Worm (Caenorhabditis elegans) whole organism, L3 larva: ENCODE measurements around the gene chpf-2.

Experiments
- R02D3.7 ChIP-seq: fragments of 150-350 bp; optimal IDR thresholded peaks from 2 replicates; lab custom pipeline; 2014; ENCODE audit warnings: missing biosample characterization, missing genetic modification characterization
- ZK546.5 ChIP-seq: sonication (generic microtip); optimal IDR thresholded peaks from 2 replicates; lab custom pipeline; 2017; ENCODE audit warnings: missing biosample characterization, missing genetic modification characterization
- ama-1 ChIP-seq: fragments of 150-350 bp; optimal IDR thresholded peaks from 2 replicates; lab custom pipeline; 2018
- ceh-16 ChIP-seq: sonication (generic microtip); optimal IDR thresholded peaks from 2 replicates; lab custom pipeline; 2017; ENCODE audit warnings: missing biosample characterization, missing genetic modification characterization
- ceh-28 ChIP-seq: fragments of 150-350 bp; optimal IDR thresholded peaks from 2 replicates; lab custom pipeline; 2014; ENCODE audit warnings: missing biosample characterization, missing genetic modification reagents, missing genetic modification characterization
- ceh-82 ChIP-seq: fragments of 150-350 bp; optimal IDR thresholded peaks from 2 replicates; lab custom pipeline; 2014; ENCODE audit warnings: missing biosample characterization, missing genetic modification characterization
- ceh-9 ChIP-seq: sonication (generic microtip); optimal IDR thresholded peaks from 2 replicates; lab custom pipeline; 2018; ENCODE audit warnings: missing biosample characterization, missing genetic modification characterization
- daf-12 ChIP-seq: fragments of 150-350 bp; optimal IDR thresholded peaks from 2 replicates; lab custom pipeline; 2014; ENCODE audit warnings: missing biosample characterization, missing genetic modification reagents, missing genetic modification characterization
- egl-27 ChIP-seq: sonication (generic microtip); optimal IDR thresholded peaks from 4 replicates; lab custom pipeline; 2017; ENCODE audit warnings: missing biosample characterization, missing genetic modification reagents, missing genetic modification characterization
- egl-5 ChIP-seq: fragments of 150-350 bp; optimal IDR thresholded peaks from 2 replicates; lab custom pipeline; 2017; ENCODE audit warnings: missing biosample characterization, missing genetic modification reagents, missing genetic modification characterization, inconsistent platforms
- elt-1 ChIP-seq: fragments of 150-350 bp; optimal IDR thresholded peaks from 2 replicates; lab custom pipeline; 2014; ENCODE audit warnings: missing biosample characterization, missing genetic modification characterization
- elt-2 ChIP-seq: sonication (generic microtip); optimal IDR thresholded peaks from 2 replicates; lab custom pipeline; 2016; ENCODE audit warnings: missing genetic modification reagents, mild to moderate bottlenecking, missing genetic modification characterization, missing compliant biosample characterization
- elt-3 ChIP-seq, 3 experiments: fragments of 150-350 bp in 1 of 3; sonication (generic microtip) in 2 of 3; optimal IDR thresholded peaks; 2 replicates in 2 of 3; 4 replicates in 1 of 3; lab custom pipeline; 2014 to 2017; ENCODE audit warnings: missing biosample characterization in 3 of 3, missing genetic modification characterization in 3 of 3
- eor-1 ChIP-seq, 2 experiments: fragments of 150-350 bp; optimal IDR thresholded peaks; 2 replicates each; lab custom pipeline; 2014 to 2018; ENCODE audit warnings: missing biosample characterization in 2 of 2, missing genetic modification characterization in 2 of 2
- fkh-2 ChIP-seq: fragments of 150-350 bp; optimal IDR thresholded peaks from 2 replicates; lab custom pipeline; 2014; ENCODE audit warnings: missing biosample characterization, missing genetic modification reagents, missing genetic modification characterization
- fos-1 ChIP-seq: fragments of 150-350 bp; optimal IDR thresholded peaks from 2 replicates; lab custom pipeline; 2014; ENCODE audit warnings: missing biosample characterization, missing genetic modification characterization
- hmg-11 ChIP-seq: sonication (generic microtip); optimal IDR thresholded peaks from 2 replicates; lab custom pipeline; 2016; ENCODE audit warnings: missing genetic modification characterization, missing compliant biosample characterization
- jun-1 ChIP-seq: fragments of 150-350 bp; optimal IDR thresholded peaks from 2 replicates; lab custom pipeline; 2014; ENCODE audit warnings: missing biosample characterization, missing genetic modification reagents, missing genetic modification characterization
- lin-39 ChIP-seq: fragments of 150-350 bp; optimal IDR thresholded peaks from 2 replicates; lab custom pipeline; 2018; ENCODE audit warnings: missing biosample characterization, missing genetic modification reagents, missing genetic modification characterization
- lsy-12 ChIP-seq: sonication (generic microtip); optimal IDR thresholded peaks from 2 replicates; lab custom pipeline; 2016; ENCODE audit warnings: mild to moderate bottlenecking, missing genetic modification characterization, missing compliant biosample characterization
- mdl-1 ChIP-seq: fragments of 150-350 bp; optimal IDR thresholded peaks from 2 replicates; lab custom pipeline; 2014; ENCODE audit warnings: missing biosample characterization, missing genetic modification characterization
- mml-1 ChIP-seq: fragments of 150-350 bp; sonication (generic microtip); optimal IDR thresholded peaks from 3 replicates; lab custom pipeline; 2014; ENCODE audit warnings: missing biosample characterization, missing genetic modification characterization
- nhr-11 ChIP-seq: fragments of 150-350 bp; optimal IDR thresholded peaks from 2 replicates; lab custom pipeline; 2014; ENCODE audit warnings: missing biosample characterization, missing genetic modification characterization
- nhr-12 ChIP-seq: fragments of 150-350 bp; optimal IDR thresholded peaks from 2 replicates; lab custom pipeline; 2014; ENCODE audit warnings: missing biosample characterization, missing genetic modification characterization
- nhr-25 ChIP-seq: sonication (generic microtip); optimal IDR thresholded peaks from 2 replicates; lab custom pipeline; 2017; ENCODE audit warnings: missing biosample characterization, missing genetic modification characterization
- nhr-28 ChIP-seq: fragments of 150-350 bp; optimal IDR thresholded peaks from 2 replicates; lab custom pipeline; 2014; ENCODE audit warnings: missing biosample characterization, missing genetic modification characterization
- nhr-43 ChIP-seq: sonication (generic microtip); optimal IDR thresholded peaks from 2 replicates; lab custom pipeline; 2016; ENCODE audit warnings: mild to moderate bottlenecking, missing genetic modification characterization, missing compliant biosample characterization; ENCODE audit not compliant: poor library complexity, severe bottlenecking
- nhr-67 ChIP-seq: fragments of 150-350 bp; optimal IDR thresholded peaks from 2 replicates; lab custom pipeline; 2014; ENCODE audit warnings: missing biosample characterization, missing genetic modification characterization
- nhr-77 ChIP-seq: fragments of 150-350 bp; optimal IDR thresholded peaks from 2 replicates; lab custom pipeline; 2014; ENCODE audit warnings: missing biosample characterization, missing genetic modification characterization
- pqm-1 ChIP-seq: fragments of 150-350 bp; optimal IDR thresholded peaks from 2 replicates; lab custom pipeline; 2017; ENCODE audit warnings: missing biosample characterization, missing genetic modification characterization, inconsistent platforms
- sea-2 ChIP-seq: fragments of 150-350 bp; sonication (generic microtip); optimal IDR thresholded peaks from 4 replicates; lab custom pipeline; 2014; ENCODE audit warnings: missing biosample characterization, missing genetic modification reagents, missing genetic modification characterization
- snpc-4 ChIP-seq: fragments of 150-350 bp; optimal IDR thresholded peaks from 2 replicates; lab custom pipeline; 2014; ENCODE audit warnings: missing biosample characterization, missing genetic modification characterization
- tbx-2 ChIP-seq: sonication (generic microtip); optimal IDR thresholded peaks from 2 replicates; lab custom pipeline; 2016; ENCODE audit warnings: mild to moderate bottlenecking, missing genetic modification characterization, missing compliant biosample characterization
- unc-39 ChIP-seq: sonication (generic microtip); optimal IDR thresholded peaks from 4 replicates; lab custom pipeline; 2017; ENCODE audit warnings: missing biosample characterization, missing genetic modification characterization
- unc-62 ChIP-seq: fragments of 150-350 bp; sonication (generic microtip); optimal IDR thresholded peaks from 4 replicates; lab custom pipeline; 2014; ENCODE audit warnings: missing biosample characterization, missing genetic modification reagents, missing genetic modification characterization
- zag-1 ChIP-seq: fragments of 150-350 bp; optimal IDR thresholded peaks from 2 replicates; lab custom pipeline; 2014; ENCODE audit warnings: missing biosample characterization, missing genetic modification characterization
- ztf-11 ChIP-seq: fragments of 150-350 bp; optimal IDR thresholded peaks from 2 replicates; lab custom pipeline; 2014; ENCODE audit warnings: missing biosample characterization, missing genetic modification characterization
- ztf-4 ChIP-seq: fragments of 150-350 bp; optimal IDR thresholded peaks from 2 replicates; lab custom pipeline; 2014; ENCODE audit warnings: missing biosample characterization, missing genetic modification characterization

chpf-2 gene

ce11 chrV:3062078-3062477, 22.9 kb upstream of the chpf-2 start, which contains the start of gene srt-15:
TSS of gene srt-15 (minus strand) at chrV:3062178.
- no peak for TF ChIP-seq sea-2 (GFP tag; lab: Kevin White, UChicago)
- TF ChIP-seq ceh-82 (tag; lab: Kevin White, UChicago) = no peak
- TF ChIP-seq ztf-11 (tag; lab: Kevin White, UChicago) = no peak
- TF ChIP-seq R02D3.7 (tag; lab: Kevin White, UChicago) = no peak
- TF ChIP-seq pqm-1 = no peak
- TF ChIP-seq unc-39 (tag; lab: Kevin White, UChicago) = no peak
- no peak for TF ChIP-seq snpc-4 (tag; lab: Kevin White, UChicago)
- TF ChIP-seq egl-27 = no peak
- TF ChIP-seq jun-1 (tag; lab: Kevin White, UChicago) = no peak
- no peak for TF ChIP-seq nhr-25 (tag; lab: Kevin White, UChicago)
- TF ChIP-seq ceh-28 = no peak
- TF ChIP-seq eor-1 (tag; optimal IDR thresholded peaks at IDR 0.05; lab: Kevin White, UChicago) = no peak
- TF ChIP-seq mml-1 (tag; lab: Kevin White, UChicago) = no peak
- TF ChIP-seq hmg-11 (tag; lab: Kevin White, UChicago) = no peak
- TF ChIP-seq, all 47 proteins: peak for 0

- no peak for TF ChIP-seq fkh-2
- no peak for TF ChIP-seq ceh-9 (tag; lab: Kevin White, UChicago)
- no peak for TF ChIP-seq lsy-12 (tag; lab: Kevin White, UChicago)
- no peak for TF ChIP-seq jun-1 (tag; lab: Kevin White, UChicago)
- TF ChIP-seq zag-1 = no peak
- no peak for TF ChIP-seq nhr-77 (tag; lab: Kevin White, UChicago)
- no peak for TF ChIP-seq nhr-43 (tag; lab: Kevin White, UChicago)
- no peak for TF ChIP-seq nhr-12 (tag; lab: Kevin White, UChicago)
- no peak for TF ChIP-seq elt-3 (tag; optimal IDR thresholded peaks at IDR 0.05; lab: Kevin White, UChicago)
- TF ChIP-seq nhr-25 (tag; lab: Kevin White, UChicago) = no peak
- no peak for TF ChIP-seq pqm-1
- no peak for TF ChIP-seq nhr-67 (tag; lab: Kevin White, UChicago)
- TF ChIP-seq, all 47 proteins: peak for 0
Observed at ce11 chrV:3058996-3059395, 19.8 kb upstream of the chpf-2 start, which contains the start of gene str-244. TSS of gene str-244 (minus strand) at chrV:3059096.

- no peak for TF ChIP-seq fos-1 (tag; lab: Kevin White, UChicago)
Observed at ce11 chrV:3054254-3054653, 15.1 kb upstream of the chpf-2 start, which contains the start of gene C50H11.8. TSS of gene C50H11.8 (plus strand) at chrV:3054554.

ce11 chrV:3046364-3046763, 7.2 kb upstream of the chpf-2 start:
- TF ChIP-seq egl-5 (tag; lab: Kevin White, UChicago) = no peak
- TF ChIP-seq, all 47 proteins: peak for 0

ce11 chrV:3044837-3045236, 5.7 kb upstream of the chpf-2 start, which contains the start of gene F59D6.1:
TSS of gene F59D6.1 (plus strand) at chrV:3045137.
- TF ChIP-seq elt-1 (tag; lab: Kevin White, UChicago) = no peak
- no peak for TF ChIP-seq fkh-2
- no peak for TF ChIP-seq elt-2
- no peak for TF ChIP-seq ama-1 (lab: Kevin White, UChicago)
- no peak for TF ChIP-seq lin-39 (tag; lab: Kevin White, UChicago)
- no peak for TF ChIP-seq ceh-16 (tag; lab: Kevin White, UChicago)
- TF ChIP-seq R02D3.7 (tag; lab: Kevin White, UChicago) = no peak
- TF ChIP-seq mdl-1 (tag; lab: Kevin White, UChicago) = no peak
- TF ChIP-seq fos-1 (tag; lab: Kevin White, UChicago) = no peak
- TF ChIP-seq unc-39 (tag; lab: Kevin White, UChicago) = no peak
- TF ChIP-seq nhr-12 (tag; lab: Kevin White, UChicago) = no peak
- TF ChIP-seq elt-3 (tag; optimal IDR thresholded peaks at IDR 0.05; lab: Kevin White, UChicago) = no peak
- no peak for TF ChIP-seq mml-1 (tag; lab: Kevin White, UChicago)
- no peak for TF ChIP-seq snpc-4 (tag; lab: Kevin White, UChicago)
- TF ChIP-seq hmg-11 (tag; lab: Kevin White, UChicago) = no peak
- TF ChIP-seq ztf-4 (tag; lab: Kevin White, UChicago) = no peak

- TF ChIP-seq lin-39 (tag; lab: Kevin White, UChicago) (no peak), ZK546.5 (tag; lab: Kevin White, UChicago) (no peak), nhr-11 (no peak), daf-12 (no peak), nhr-43 (tag; lab: Kevin White, UChicago) (no peak), mml-1 (tag; lab: Kevin White, UChicago) (no peak), nhr-28 (tag; lab: Kevin White, UChicago) (no peak), unc-39 (tag; lab: Kevin White, UChicago) (no peak), nhr-12 (tag; lab: Kevin White, UChicago) (no peak), unc-62 (no peak), zag-1 (no peak), sea-2 (GFP tag; lab: Kevin White, UChicago) (no peak), ztf-4 (tag; lab: Kevin White, UChicago) (no peak), tbx-2 (tag; lab: Kevin White, UChicago) (no peak), egl-5 (tag; lab: Kevin White, UChicago) (no peak), mdl-1 (tag; lab: Kevin White, UChicago) (no peak), R02D3.7 (tag; lab: Kevin White, UChicago) (no peak)
Observed at ce11 chrV:3040930-3041329, 1.7 kb upstream of the chpf-2 start.
